Worm (Caenorhabditis elegans) whole organism, L4/young adult: Measurements from ENCODE around the gene Y41C4A.11.

Experiments used
- dao-5 ChIP-seq: sonication (generic microtip); optimal IDR thresholded peaks from 2 replicates; lab custom pipeline; 2016; ENCODE audit warnings: missing genotype, missing genetic modification characterization, moderate library complexity, missing compliant biosample characterization
- him-1 ChIP-seq: sonication (generic microtip); optimal IDR thresholded peaks from 2 replicates; lab custom pipeline; 2016; ENCODE audit warnings: missing genotype, missing genetic modification reagents, missing genetic modification characterization, missing compliant biosample characterization

- no peak for TF ChIP-seq dao-5
- TF ChIP-seq him-1 (tag; lab: Kevin White, UChicago) = no peak
These were observed 29.8 kb upstream of the Y41C4A.11 start for ce11 chrIII:11689887-11690286.
